Worm (Caenorhabditis elegans) whole organism, L4 larva: ENCODE results near the gene zak-1.

ENCODE experiments used
- F37D6.2 ChIP-seq: sonication (generic microtip); optimal IDR thresholded peaks from 2 replicates; lab custom pipeline; 2016; ENCODE audit warnings: mild to moderate bottlenecking, missing genetic modification characterization, missing compliant biosample characterization
- Y105C5A.15 ChIP-seq: fragments of 200-800 bp; sonication (Bioruptor generic); IDR thresholded peaks from 2 replicates; pipeline ENCODE4 v1.3.6; 2022; ENCODE audit warnings: missing genetic modification characterization, missing compliant biosample characterization
- Y5F2A.4 ChIP-seq: fragments of 200-800 bp; sonication (Bioruptor generic); optimal IDR thresholded peaks from 2 replicates; lab custom pipeline; 2018; ENCODE audit warnings: mild to moderate bottlenecking, missing genetic modification characterization, missing compliant biosample characterization
- ceh-62 ChIP-seq: sonication (generic microtip); optimal IDR thresholded peaks from 2 replicates; lab custom pipeline; 2017; ENCODE audit warnings: missing biosample characterization, missing genetic modification characterization
- daf-12 ChIP-seq: fragments of 150-350 bp; optimal IDR thresholded peaks from 2 replicates; lab custom pipeline; 2014; ENCODE audit warnings: missing biosample characterization, missing genetic modification reagents, missing genetic modification characterization
- daf-16 ChIP-seq, 3 experiments: sonication (generic microtip); optimal IDR thresholded peaks; 2 replicates each; lab custom pipeline; 2016 to 2017; ENCODE audit warnings: missing genetic modification characterization in 3 of 3, missing genetic modification reagents in 3 of 3, mild to moderate bottlenecking in 2 of 3, missing compliant biosample characterization in 2 of 3, missing biosample characterization in 1 of 3, moderate library complexity in 1 of 3
- daf-8 ChIP-seq: fragments of 200-800 bp; sonication (Bioruptor generic); IDR thresholded peaks from 2 replicates; pipeline ENCODE4 v1.3.6; 2022; ENCODE audit warnings: missing genetic modification characterization, missing compliant biosample characterization
- dmd-6 ChIP-seq: fragments of 200-800 bp; sonication (Bioruptor generic); IDR thresholded peaks from 2 replicates; pipeline ENCODE4 v1.3.6; 2022; ENCODE audit warnings: missing genetic modification reagents, missing genetic modification characterization, missing compliant biosample characterization
- dmd-8 ChIP-seq: fragments of 200-800 bp; sonication (Bioruptor generic); IDR thresholded peaks from 2 replicates; pipeline ENCODE4 v1.3.6; 2022; ENCODE audit warnings: missing genetic modification characterization, missing compliant biosample characterization
- dpl-1 ChIP-seq: fragments of 150-350 bp; optimal IDR thresholded peaks from 2 replicates; lab custom pipeline; 2014; ENCODE audit warnings: missing biosample characterization, missing genetic modification reagents, missing genetic modification characterization
- dve-1 ChIP-seq: sonication (generic microtip); optimal IDR thresholded peaks from 2 replicates; lab custom pipeline; 2017; ENCODE audit warnings: antibody characterized with exemption, mild to moderate bottlenecking, missing genetic modification characterization, missing compliant biosample characterization; ENCODE audit not compliant: insufficient read depth
- egl-43 ChIP-seq: fragments of 200-800 bp; sonication (Bioruptor generic); IDR thresholded peaks from 2 replicates; pipeline ENCODE4 v1.3.6; 2022; ENCODE audit warnings: missing genetic modification reagents, missing genetic modification characterization, missing compliant biosample characterization
- hlh-11 ChIP-seq: fragments of 200-800 bp; sonication (Bioruptor generic); optimal IDR thresholded peaks from 2 replicates; lab custom pipeline; 2018; ENCODE audit warnings: mild to moderate bottlenecking, missing genetic modification characterization, missing compliant biosample characterization
- hmg-1.1 ChIP-seq: fragments of 200-800 bp; sonication (Bioruptor generic); IDR thresholded peaks from 2 replicates; pipeline ENCODE4 v1.3.6; 2022; ENCODE audit warnings: missing genetic modification reagents, missing genetic modification characterization, missing compliant biosample characterization
- lin-13 ChIP-seq: fragments of 150-350 bp; optimal IDR thresholded peaks from 2 replicates; lab custom pipeline; 2014; ENCODE audit warnings: missing biosample characterization, missing genetic modification reagents, missing genetic modification characterization
- lin-29 ChIP-seq: fragments of 200-800 bp; sonication (Bioruptor generic); IDR thresholded peaks from 2 replicates; pipeline ENCODE4 v1.3.6; 2022; ENCODE audit warnings: missing genetic modification reagents, missing genetic modification characterization, missing compliant biosample characterization
- madf-9 ChIP-seq: fragments of 200-800 bp; sonication (Bioruptor generic); conservative IDR thresholded peaks from 2 replicates; pipeline ENCODE4 v1.3.6; 2022; ENCODE audit warnings: missing genetic modification reagents, missing genetic modification characterization, missing compliant biosample characterization
- mdl-1 ChIP-seq, 2 experiments: fragments of 150-350 bp in 1 of 2; sonication (generic microtip) in 1 of 2; optimal IDR thresholded peaks; 2 replicates each; lab custom pipeline; 2014 to 2017; ENCODE audit warnings: missing biosample characterization in 2 of 2, missing genetic modification characterization in 2 of 2
- mdt-29 ChIP-seq: fragments of 200-800 bp; sonication (Bioruptor generic); IDR thresholded peaks from 2 replicates; pipeline ENCODE4 v1.3.6; 2022; ENCODE audit warnings: missing genetic modification reagents, missing genetic modification characterization, missing compliant biosample characterization
- mep-1 ChIP-seq: fragments of 150-350 bp; sonication (generic microtip); optimal IDR thresholded peaks from 3 replicates; lab custom pipeline; 2014; ENCODE audit warnings: missing biosample characterization, missing genetic modification characterization
- mxl-2 ChIP-seq: fragments of 200-800 bp; sonication (Bioruptor generic); conservative IDR thresholded peaks from 2 replicates; pipeline ENCODE4 v1.3.6; 2022; ENCODE audit warnings: missing genetic modification reagents, missing genetic modification characterization, missing compliant biosample characterization
- nhr-10 ChIP-seq: fragments of 150-350 bp; optimal IDR thresholded peaks from 2 replicates; lab custom pipeline; 2014; ENCODE audit warnings: missing biosample characterization, missing genetic modification characterization
- nhr-102 ChIP-seq: sonication (generic microtip); optimal IDR thresholded peaks from 2 replicates; lab custom pipeline; 2016; ENCODE audit warnings: mild to moderate bottlenecking, missing genetic modification characterization, moderate library complexity, missing compliant biosample characterization
- nhr-111 ChIP-seq: fragments of 200-800 bp; sonication (Bioruptor generic); optimal IDR thresholded peaks from 2 replicates; lab custom pipeline; 2018; ENCODE audit warnings: mild to moderate bottlenecking, missing genetic modification characterization, missing compliant biosample characterization
- nhr-237 ChIP-seq: sonication (generic microtip); optimal IDR thresholded peaks from 2 replicates; lab custom pipeline; 2017; ENCODE audit warnings: missing biosample characterization, missing genetic modification characterization
- nhr-28 ChIP-seq: fragments of 150-350 bp; optimal IDR thresholded peaks from 2 replicates; lab custom pipeline; 2014; ENCODE audit warnings: missing biosample characterization, missing genetic modification characterization
- nhr-77 ChIP-seq: fragments of 150-350 bp; optimal IDR thresholded peaks from 2 replicates; lab custom pipeline; 2014; ENCODE audit warnings: missing biosample characterization, missing genetic modification characterization
- pqm-1 ChIP-seq: sonication (generic microtip); optimal IDR thresholded peaks from 2 replicates; lab custom pipeline; 2017; ENCODE audit warnings: missing biosample characterization, missing genetic modification characterization
- sdz-12 ChIP-seq: fragments of 200-800 bp; sonication (Bioruptor generic); optimal IDR thresholded peaks from 2 replicates; lab custom pipeline; 2018; ENCODE audit warnings: mild to moderate bottlenecking, missing genetic modification characterization, missing compliant biosample characterization
- set-16 ChIP-seq: fragments of 200-800 bp; sonication (Bioruptor generic); IDR thresholded peaks from 2 replicates; pipeline ENCODE4 v1.3.6; 2022; ENCODE audit warnings: missing genetic modification reagents, missing genetic modification characterization, missing compliant biosample characterization
- unc-130 ChIP-seq: sonication (generic microtip); optimal IDR thresholded peaks from 2 replicates; lab custom pipeline; 2016; ENCODE audit warnings: missing genetic modification reagents, missing genetic modification characterization, missing compliant biosample characterization
- unc-62 ChIP-seq, 3 experiments: fragments of 150-350 bp in 1 of 3; sonication (generic microtip); optimal IDR thresholded peaks in 2 of 3; peaks in 1 of 3; 1 replicate in 1 of 3; 2 replicates in 2 of 3; lab custom pipeline; 2014 to 2017; ENCODE audit warnings: missing biosample characterization in 3 of 3, missing genetic modification characterization in 3 of 3, missing genetic modification reagents in 3 of 3, missing genotype in 1 of 3
- zag-1 ChIP-seq: fragments of 150-350 bp; optimal IDR thresholded peaks from 2 replicates; lab custom pipeline; 2014; ENCODE audit warnings: missing biosample characterization, missing genetic modification characterization

zak-1 gene

ce11 chrIII:6850255-6850654 is 6.4 kb downstream of the zak-1 start, which contains the start of gene srv-1 (continued):
- no peak for TF ChIP-seq set-16 (GFP tag; lab: Robert Waterston, UW)
- no peak for TF ChIP-seq lin-13 (GFP tag; lab: Kevin White, UChicago)
- TF ChIP-seq unc-130 (GFP tag; lab: Kevin White, UChicago) = no peak
- peak; percentile 97 for TF ChIP-seq dmd-6 (GFP tag; lab: Robert Waterston, UW)
- no peak for TF ChIP-seq daf-8
- TF ChIP-seq F37D6.2 (tag; lab: Kevin White, UChicago) = no peak
- peak in 1 of 2 experiments; percentile 52 for TF ChIP-seq mdl-1 (tag; optimal IDR thresholded peaks at IDR 0.05; lab: Kevin White, UChicago)
- TF ChIP-seq hmg-1.1 (GFP tag; lab: Robert Waterston, UW) = no peak
- peak; percentile 51; the same call in 1 of the 2 replicates for TF ChIP-seq mxl-2 (GFP tag; lab: Robert Waterston, UW)
- TF ChIP-seq nhr-111 (GFP tag; lab: Kevin White, UChicago) = no peak
- TF ChIP-seq dpl-1 (GFP tag; lab: Kevin White, UChicago) = no peak
- no peak for TF ChIP-seq dmd-8
- TF ChIP-seq nhr-10 (tag; lab: Kevin White, UChicago) = no peak
- TF ChIP-seq Y5F2A.4 (GFP tag; lab: Kevin White, UChicago) = no peak
- TF ChIP-seq unc-62 (GFP tag; optimal IDR thresholded peaks at IDR 0.05 in 1 of 2; lab: Kevin White, UChicago) = peak in 1 of 2 experiments; percentile 31
- no peak for TF ChIP-seq unc-62 (tag; optimal IDR thresholded peaks at IDR 0.05; lab: Kevin White, UChicago)
- TF ChIP-seq ceh-62 = no peak
- no peak for TF ChIP-seq zag-1
- TF ChIP-seq madf-9 (GFP tag; lab: Robert Waterston, UW) = no peak
- peak; percentile 41 for TF ChIP-seq nhr-77 (tag; lab: Kevin White, UChicago)

ce11 chrIII:6848654-6849204 is 7.9 kb downstream of the zak-1 start, which contains the start of gene dhhc-5:
Gene dhhc-5 (minus strand): TSS chrIII:6849059.
- peak; percentile 65 for TF ChIP-seq hlh-11 (tag; lab: Kevin White, UChicago)
- TF ChIP-seq Y105C5A.15 (GFP tag; lab: Robert Waterston, UW) = no peak
- peak in 1 of 2 experiments; percentile 91 for TF ChIP-seq unc-62 (GFP tag; optimal IDR thresholded peaks at IDR 0.05 in 1 of 2; lab: Kevin White, UChicago)
- TF ChIP-seq unc-62 (tag; optimal IDR thresholded peaks at IDR 0.05; lab: Kevin White, UChicago) = no peak
- no peak for TF ChIP-seq daf-16 (GFP tag; optimal IDR thresholded peaks at IDR 0.05; lab: Kevin White, UChicago)
- peak; percentile 80 for TF ChIP-seq daf-16 (tag; optimal IDR thresholded peaks at IDR 0.05; lab: Kevin White, UChicago)
- TF ChIP-seq nhr-102 (tag; lab: Kevin White, UChicago) = peak; percentile 17
- TF ChIP-seq nhr-28 (tag; lab: Kevin White, UChicago) = peak; percentile 9
- TF ChIP-seq lin-29 (GFP tag; lab: Robert Waterston, UW) = no peak
- peak; percentile 37; the same call in 1 of the 2 replicates for TF ChIP-seq dmd-6 (GFP tag; lab: Robert Waterston, UW)

DNA sequence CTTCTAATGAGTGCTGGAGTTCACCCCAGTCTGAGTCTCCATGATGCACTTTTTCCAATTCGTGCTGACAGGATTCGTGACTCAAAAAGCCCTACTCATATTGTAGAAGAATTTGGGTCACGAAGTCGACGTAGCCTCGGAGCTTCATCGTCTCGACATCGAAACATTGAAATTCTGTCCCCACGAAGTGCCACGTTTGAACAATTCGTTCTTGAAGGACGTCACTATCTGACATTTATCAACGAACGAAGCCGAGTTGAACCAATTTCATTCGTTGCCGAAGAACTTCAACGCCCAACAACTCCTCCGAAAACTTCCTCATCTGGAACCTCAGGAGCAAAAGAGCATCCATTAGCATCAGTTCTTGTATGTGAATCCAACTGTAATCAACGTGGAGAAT is 17.5 kb downstream of the zak-1 start:
- TF ChIP-seq Y5F2A.4 (GFP tag; lab: Kevin White, UChicago) (no peak), unc-62 (GFP tag; optimal IDR thresholded peaks at IDR 0.05 in 1 of 2; lab: Kevin White, UChicago) (peak in 1 of 2 experiments; percentile 94), unc-62 (tag; optimal IDR thresholded peaks at IDR 0.05; lab: Kevin White, UChicago) (no peak)

- no peak for TF ChIP-seq dve-1 (tag; lab: Kevin White, UChicago)
- no peak for TF ChIP-seq daf-12
- no peak for TF ChIP-seq pqm-1 (tag; lab: Kevin White, UChicago)
- no peak for TF ChIP-seq egl-43 (GFP tag; lab: Robert Waterston, UW)
- no peak for TF ChIP-seq nhr-102 (tag; lab: Kevin White, UChicago)
- no peak for TF ChIP-seq nhr-237
- no peak for TF ChIP-seq mep-1 (tag; lab: Kevin White, UChicago)
- no peak for TF ChIP-seq sdz-12 (GFP tag; lab: Kevin White, UChicago)
- TF ChIP-seq mdt-29 (GFP tag; lab: Robert Waterston, UW) = no peak
These were observed 19.3 kb downstream of the zak-1 start for ce11 chrIII:6837320-6837719.
